Fruit fly (Drosophila melanogaster) whole organism, embryonic: Measurements from ENCODE around the gene Rab39.
A peak's percentile ranks its signal among the peaks of the same experiment; 100 is the strongest.

ENCODE experiments used
- Abd-B ChIP-seq: fragments of 200-800 bp; sonication (Bioruptor generic); optimal IDR thresholded peaks from 2 replicates; lab custom pipeline; 2018; ENCODE audit warnings: missing biosample characterization, mild to moderate bottlenecking, missing genetic modification characterization, moderate library complexity
- Ada2b ChIP-seq: fragments of 200-800 bp; sonication (Bioruptor generic); IDR thresholded peaks from 2 replicates; pipeline ENCODE4 v1.3.6; 2022; ENCODE audit warnings: missing biosample characterization, missing genetic modification characterization
- CG10543 ChIP-seq: fragments of 200-800 bp; sonication (Bioruptor generic); optimal IDR thresholded peaks from 3 replicates; lab custom pipeline; 2017; ENCODE audit warnings: missing biosample characterization, mild to moderate bottlenecking, missing genetic modification characterization, moderate library complexity
- CG10565 ChIP-seq: fragments of 200-800 bp; sonication (Bioruptor generic); optimal IDR thresholded peaks from 3 replicates; lab custom pipeline; 2016; ENCODE audit warnings: missing biosample characterization, mild to moderate bottlenecking, missing genetic modification characterization
- CG10959 ChIP-seq: fragments of 200-800 bp; sonication (Bioruptor generic); IDR thresholded peaks from 2 replicates; pipeline ENCODE4 v1.3.6; 2022; ENCODE audit warnings: missing biosample characterization, missing genetic modification characterization
- CG12236 ChIP-seq: fragments of 200-800 bp; sonication (Bioruptor generic); optimal IDR thresholded peaks from 2 replicates; lab custom pipeline; 2016; ENCODE audit warnings: missing biosample characterization, missing genetic modification characterization
- CG1602 ChIP-seq: fragments of 200-800 bp; sonication (Bioruptor generic); optimal IDR thresholded peaks from 3 replicates; lab custom pipeline; 2016; ENCODE audit warnings: missing biosample characterization, missing genetic modification characterization
- CG16779 ChIP-seq: fragments of 200-800 bp; sonication (Bioruptor generic); IDR thresholded peaks from 2 replicates; pipeline ENCODE4 v1.3.6; 2022; ENCODE audit warnings: missing biosample characterization, missing genetic modification characterization
- CG17829 ChIP-seq: fragments of 200-800 bp; optimal IDR thresholded peaks from 2 replicates; lab custom pipeline; 2019; ENCODE audit warnings: missing biosample characterization, mild to moderate bottlenecking, missing genetic modification characterization, moderate library complexity
- CG2678 ChIP-seq: fragments of 200-800 bp; sonication (Bioruptor generic); optimal IDR thresholded peaks from 3 replicates; lab custom pipeline; 2019; ENCODE audit warnings: missing biosample characterization, mild to moderate bottlenecking, missing genetic modification characterization, moderate library complexity
- CG31224 ChIP-seq: fragments of 200-800 bp; sonication (Bioruptor generic); IDR thresholded peaks from 2 replicates; pipeline ENCODE4 v1.3.6; 2022; ENCODE audit warnings: missing biosample characterization, missing genetic modification characterization
- CG32772 ChIP-seq: fragments of 200-800 bp; sonication (Bioruptor generic); IDR thresholded peaks from 2 replicates; pipeline ENCODE4 v1.3.6; 2022; ENCODE audit warnings: missing biosample characterization, missing genetic modification characterization
- CG3281 ChIP-seq: fragments of 200-800 bp; sonication (Bioruptor generic); optimal IDR thresholded peaks from 3 replicates; lab custom pipeline; 2017; ENCODE audit warnings: missing biosample characterization, mild to moderate bottlenecking, missing genetic modification characterization
- CG33557 ChIP-seq: fragments of 200-800 bp; sonication (Bioruptor generic); optimal IDR thresholded peaks from 2 replicates; lab custom pipeline; 2019; ENCODE audit warnings: missing biosample characterization, mild to moderate bottlenecking, missing genetic modification characterization, moderate library complexity
- CG3407 ChIP-seq: fragments of 200-800 bp; sonication (Bioruptor generic); optimal IDR thresholded peaks from 2 replicates; lab custom pipeline; 2018; ENCODE audit warnings: missing biosample characterization, mild to moderate bottlenecking, missing genetic modification characterization
- CG5180 ChIP-seq: fragments of 200-800 bp; sonication (Bioruptor generic); optimal IDR thresholded peaks from 3 replicates; lab custom pipeline; 2017; ENCODE audit warnings: missing biosample characterization, missing genetic modification characterization, mild to moderate bottlenecking, moderate library complexity, missing genetic modification reagents
- CG7963 ChIP-seq: fragments of 200-800 bp; sonication (Bioruptor generic); IDR thresholded peaks from 3 replicates; pipeline ENCODE4 v1.3.6; 2022; ENCODE audit warnings: missing biosample characterization, missing genetic modification characterization; ENCODE audit not compliant: partially characterized antibody
- CG9797 ChIP-seq: fragments of 200-800 bp; sonication (Bioruptor generic); optimal IDR thresholded peaks from 3 replicates; lab custom pipeline; 2018; ENCODE audit warnings: missing biosample characterization, mild to moderate bottlenecking, missing genetic modification characterization
- CG9817 ChIP-seq: fragments of 200-800 bp; sonication (Bioruptor generic); optimal IDR thresholded peaks from 2 replicates; lab custom pipeline; 2018; ENCODE audit warnings: missing biosample characterization, mild to moderate bottlenecking, missing genetic modification characterization, moderate library complexity
- Camta ChIP-seq: fragments of 200-800 bp; sonication (Bioruptor generic); optimal IDR thresholded peaks from 2 replicates; lab custom pipeline; 2016; ENCODE audit warnings: missing biosample characterization, missing genetic modification characterization
- Deaf1 ChIP-seq: fragments of 200-800 bp; optimal IDR thresholded peaks from 3 replicates; lab custom pipeline; 2019; ENCODE audit warnings: missing biosample characterization, mild to moderate bottlenecking, missing genetic modification characterization, moderate library complexity
- Dek ChIP-seq: fragments of 200-800 bp; sonication (Bioruptor generic); optimal IDR thresholded peaks from 3 replicates; lab custom pipeline; 2019; ENCODE audit warnings: missing biosample characterization, mild to moderate bottlenecking, missing genetic modification characterization, moderate library complexity
- Dp ChIP-seq: fragments of 200-800 bp; sonication (Bioruptor generic); optimal IDR thresholded peaks from 2 replicates; lab custom pipeline; 2018; ENCODE audit warnings: missing biosample characterization, mild to moderate bottlenecking, missing genetic modification characterization, moderate library complexity
- E2f2 ChIP-seq: fragments of 200-800 bp; sonication (Bioruptor generic); IDR thresholded peaks from 2 replicates; pipeline ENCODE4 v1.3.6; 2022; ENCODE audit warnings: missing biosample characterization, missing genetic modification characterization
- ERR ChIP-seq: fragments of 200-800 bp; sonication (Bioruptor generic); optimal IDR thresholded peaks from 2 replicates; lab custom pipeline; 2016; ENCODE audit warnings: missing biosample characterization, missing genetic modification characterization
- Hsf ChIP-seq: fragments of 200-800 bp; sonication (Bioruptor generic); optimal IDR thresholded peaks from 3 replicates; lab custom pipeline; 2016; ENCODE audit warnings: missing biosample characterization, missing genetic modification characterization
- Jarid2 ChIP-seq: fragments of 200-800 bp; sonication (Bioruptor generic); optimal IDR thresholded peaks from 3 replicates; lab custom pipeline; 2017; ENCODE audit warnings: mild to moderate bottlenecking, missing biosample characterization, missing genetic modification reagents, missing genetic modification characterization
- Oli ChIP-seq: fragments of 200-800 bp; sonication (Bioruptor generic); optimal IDR thresholded peaks from 2 replicates; lab custom pipeline; 2018; ENCODE audit warnings: missing biosample characterization, mild to moderate bottlenecking, missing genetic modification characterization, moderate library complexity
- Rx ChIP-seq: fragments of 200-800 bp; sonication (Bioruptor generic); IDR thresholded peaks from 2 replicates; pipeline ENCODE4 v1.3.6; 2022; ENCODE audit warnings: missing biosample characterization, missing genetic modification characterization
- ab ChIP-seq: fragments of 200-800 bp; sonication (Bioruptor generic); optimal IDR thresholded peaks from 2 replicates; lab custom pipeline; 2016; ENCODE audit warnings: missing biosample characterization, missing genetic modification characterization
- ato ChIP-seq: fragments of 200-800 bp; sonication (Bioruptor generic); IDR thresholded peaks from 2 replicates; pipeline ENCODE4 v1.3.6; 2022; ENCODE audit warnings: missing biosample characterization, missing genetic modification characterization; ENCODE audit not compliant: partially characterized antibody
- bsh ChIP-seq, 2 experiments: fragments of 200-800 bp; sonication (Bioruptor generic); optimal IDR thresholded peaks; 2 replicates each; lab custom pipeline; 2017 to 2018; ENCODE audit warnings: mild to moderate bottlenecking in 2 of 2, missing biosample characterization in 2 of 2, missing genetic modification characterization in 2 of 2, moderate library complexity in 1 of 2
- crc ChIP-seq: fragments of 200-800 bp; sonication (Bioruptor generic); optimal IDR thresholded peaks from 2 replicates; lab custom pipeline; 2016; ENCODE audit warnings: missing biosample characterization, missing genetic modification characterization
- dm ChIP-seq: fragments of 200-800 bp; sonication (Bioruptor generic); optimal IDR thresholded peaks from 3 replicates; lab custom pipeline; 2016; ENCODE audit warnings: missing biosample characterization, missing genetic modification characterization
- dpn ChIP-seq, 2 experiments: fragments of 200-800 bp; sonication (Bioruptor generic); optimal IDR thresholded peaks; 3 replicates each; lab custom pipeline; 2016; ENCODE audit warnings: missing biosample characterization in 2 of 2, missing genetic modification characterization in 2 of 2
- eve ChIP-seq, 2 experiments: fragments of >200 bp; optimal IDR thresholded peaks; 2 replicates each; lab custom pipeline; 2017; ENCODE audit warnings: missing biosample characterization in 2 of 2, missing genetic modification characterization in 2 of 2
- ftz-f1 ChIP-seq: fragments of 200-800 bp; sonication (Bioruptor generic); optimal IDR thresholded peaks from 2 replicates; lab custom pipeline; 2016; ENCODE audit warnings: missing biosample characterization, missing genetic modification characterization
- grau ChIP-seq: fragments of 200-800 bp; optimal IDR thresholded peaks from 3 replicates; lab custom pipeline; 2019; ENCODE audit warnings: missing biosample characterization, mild to moderate bottlenecking, missing genetic modification characterization, moderate library complexity
- hbn ChIP-seq: fragments of 200-800 bp; sonication (Bioruptor generic); IDR thresholded peaks from 2 replicates; pipeline ENCODE4 v1.3.6; 2022; ENCODE audit warnings: missing biosample characterization, missing genetic modification characterization; ENCODE audit not compliant: partially characterized antibody
- ind ChIP-seq: fragments of 200-800 bp; sonication (Bioruptor generic); optimal IDR thresholded peaks from 3 replicates; lab custom pipeline; 2016; ENCODE audit warnings: missing biosample characterization, missing genetic modification characterization
- kni ChIP-seq: fragments of 200-800 bp; sonication (Bioruptor generic); optimal IDR thresholded peaks from 3 replicates; lab custom pipeline; 2017; ENCODE audit warnings: mild to moderate bottlenecking, missing biosample characterization, missing genetic modification reagents, missing genetic modification characterization
- lab ChIP-seq: fragments of 200-800 bp; sonication (Bioruptor generic); optimal IDR thresholded peaks from 3 replicates; lab custom pipeline; 2017; ENCODE audit warnings: missing biosample characterization, missing genetic modification characterization, mild to moderate bottlenecking, moderate library complexity, missing genetic modification reagents
- pfk ChIP-seq: fragments of 200-800 bp; sonication (Bioruptor generic); optimal IDR thresholded peaks from 2 replicates; lab custom pipeline; 2018; ENCODE audit warnings: missing biosample characterization, mild to moderate bottlenecking, missing genetic modification characterization, moderate library complexity
- row ChIP-seq: fragments of 200-800 bp; sonication (Bioruptor generic); IDR thresholded peaks from 3 replicates; pipeline ENCODE4 v1.3.6; 2022; ENCODE audit warnings: missing biosample characterization, missing genetic modification characterization
- seq ChIP-seq: fragments of 200-800 bp; sonication (Bioruptor generic); IDR thresholded peaks from 2 replicates; pipeline ENCODE4 v1.3.6; 2022; ENCODE audit warnings: missing biosample characterization, missing genetic modification characterization
- sima ChIP-seq: fragments of 200-800 bp; sonication (Bioruptor generic); optimal IDR thresholded peaks from 2 replicates; lab custom pipeline; 2016; ENCODE audit warnings: missing biosample characterization, missing genetic modification characterization
- sqz ChIP-seq: fragments of 200-800 bp; sonication (Bioruptor generic); optimal IDR thresholded peaks from 3 replicates; lab custom pipeline; 2018; ENCODE audit warnings: missing biosample characterization, mild to moderate bottlenecking, missing genetic modification characterization
- trem ChIP-seq: fragments of 200-800 bp; optimal IDR thresholded peaks from 3 replicates; lab custom pipeline; 2019; ENCODE audit warnings: missing biosample characterization, mild to moderate bottlenecking, missing genetic modification characterization, moderate library complexity

Gene Rab39

DNA sequence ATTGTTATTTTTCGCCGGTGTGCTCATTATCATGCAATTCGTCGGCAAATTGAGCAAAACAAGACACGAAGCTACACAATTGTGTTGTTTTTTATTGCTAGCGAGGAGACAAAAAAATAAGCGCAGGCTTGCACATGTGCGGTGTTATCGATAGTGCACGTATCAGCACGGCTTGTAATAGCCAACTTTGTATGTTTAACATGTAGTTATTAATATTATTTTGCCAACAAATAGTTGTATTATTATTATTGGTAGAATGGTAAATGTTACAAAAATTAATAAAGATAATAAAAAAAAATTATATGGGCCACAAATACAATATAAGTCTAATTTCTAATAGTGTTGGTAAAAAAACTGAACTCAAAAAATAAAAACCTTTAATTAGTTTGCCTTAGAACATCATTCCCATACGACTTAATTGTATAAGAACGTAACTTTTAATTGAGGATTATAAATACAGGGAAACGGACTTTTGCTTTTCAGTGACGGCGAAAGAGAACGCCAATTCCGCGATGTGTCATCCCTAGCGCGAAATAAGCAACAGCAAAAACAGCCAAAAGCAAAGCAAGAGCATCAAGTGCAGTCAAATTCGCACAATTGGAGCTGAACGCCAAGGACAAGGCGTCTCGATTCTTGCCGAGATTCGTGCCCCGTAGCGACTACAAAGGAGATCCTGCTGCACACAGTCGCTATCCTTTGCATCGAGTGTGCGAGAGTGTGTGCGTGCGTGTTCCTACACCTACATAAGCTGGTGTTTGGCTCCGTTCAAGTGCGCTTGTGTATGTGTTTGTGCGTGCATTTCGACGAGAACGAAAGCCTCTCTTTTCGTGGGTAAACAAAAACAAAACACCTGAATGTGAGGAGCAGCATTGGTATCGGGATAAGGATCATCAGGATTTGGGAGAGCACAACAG lies 6.2 kb upstream of the Rab39 start, which contains the start of the genes NELF-B and CG12155 (continued):
- TF ChIP-seq CG9797 (GFP tag; lab: Kevin White, UChicago) (peak; percentile 10), CG9817 (tag; lab: Kevin White, UChicago) (peak; percentile 46), dpn (GFP tag; optimal IDR thresholded peaks at IDR 0.05; lab: Kevin White, UChicago) (peak; percentile 38 to 54), CG2678 (tag; lab: Kevin White, UChicago) (no peak), CG33557 (GFP tag; lab: Kevin White, UChicago) (peak; percentile 30), sima (GFP tag; lab: Kevin White, UChicago) (no peak), CG16779 (no peak), CG12236 (no peak), grau (tag; lab: Kevin White, UChicago) (peak; percentile 65), trem (tag; lab: Kevin White, UChicago) (peak; percentile 29), ERR (no peak), hbn (GFP tag; lab: Robert Waterston, UW) (peak; percentile 31; the same call in 1 of the 2 replicates), ato (GFP tag; lab: Robert Waterston, UW) (no peak), CG17829 (tag; lab: Kevin White, UChicago) (peak; percentile 52), lab (GFP tag; lab: Kevin White, UChicago) (no peak), Jarid2 (no peak), CG10543 (GFP tag; lab: Kevin White, UChicago) (peak; percentile 63), Abd-B (GFP tag; lab: Kevin White, UChicago) (peak; percentile 70), pfk (no peak), bsh (GFP tag; optimal IDR thresholded peaks at IDR 0.05; lab: Kevin White, UChicago) (peak in 1 of 2 experiments; percentile 14), row (GFP tag; lab: Robert Waterston, UW) (peak; percentile 83), ab (no peak), CG10959 (GFP tag; lab: Robert Waterston, UW) (no peak), seq (no peak), ftz-f1 (GFP tag; lab: Kevin White, UChicago) (no peak), Hsf (GFP tag; lab: Kevin White, UChicago) (peak; percentile 30), dm (GFP tag; lab: Kevin White, UChicago) (no peak), Deaf1 (tag; lab: Kevin White, UChicago) (no peak), CG32772 (GFP tag; lab: Robert Waterston, UW) (no peak), Camta (GFP tag; lab: Kevin White, UChicago) (no peak), CG3281 (GFP tag; lab: Kevin White, UChicago) (peak; percentile 52), Rx (GFP tag; lab: Robert Waterston, UW) (no peak), CG10565 (GFP tag; lab: Kevin White, UChicago) (no peak), Ada2b (GFP tag; lab: Robert Waterston, UW) (no peak), CG31224 (GFP tag; lab: Robert Waterston, UW) (no peak), sqz (GFP tag; lab: Kevin White, UChicago) (no peak), eve (GFP tag; optimal IDR thresholded peaks at IDR 0.05; lab: Kevin White, UChicago) (no peak), CG1602 (GFP tag; lab: Kevin White, UChicago) (peak; percentile 51), crc (GFP tag; lab: Kevin White, UChicago) (no peak), E2f2 (no peak), Dp (GFP tag; lab: Kevin White, UChicago) (peak; percentile 11), Dek (tag; lab: Kevin White, UChicago) (peak; percentile 30), ind (peak; percentile 58), kni (no peak), CG5180 (no peak), Oli (tag; lab: Kevin White, UChicago) (peak; percentile 41), CG7963 (GFP tag; lab: Robert Waterston, UW) (no peak), CG3407 (GFP tag; lab: Kevin White, UChicago) (no peak)
